Worm (Caenorhabditis elegans) whole organism, L4 larva: ENCODE data around the gene tmem-218.

ENCODE experiments used
- hlh-30 ChIP-seq: sonication (generic microtip); optimal IDR thresholded peaks from 2 replicates; lab custom pipeline; 2017; ENCODE audit warnings: antibody characterized with exemption, mild to moderate bottlenecking, missing genetic modification characterization, missing compliant biosample characterization; ENCODE audit not compliant: insufficient read depth
- lin-29 ChIP-seq: fragments of 200-800 bp; sonication (Bioruptor generic); IDR thresholded peaks from 2 replicates; pipeline ENCODE4 v1.3.6; 2022; ENCODE audit warnings: missing genetic modification reagents, missing genetic modification characterization, missing compliant biosample characterization
- lin-39 ChIP-seq: fragments of 150-350 bp; optimal IDR thresholded peaks from 2 replicates; lab custom pipeline; 2014; ENCODE audit warnings: missing biosample characterization, missing genetic modification reagents, missing genetic modification characterization
- nhr-25 ChIP-seq: sonication (generic microtip); optimal IDR thresholded peaks from 2 replicates; lab custom pipeline; 2017; ENCODE audit warnings: missing genetic modification characterization, mild to moderate bottlenecking, missing compliant biosample characterization, antibody characterized with exemption, moderate library complexity, borderline replicate concordance; ENCODE audit not compliant: insufficient read depth
- nhr-42 ChIP-seq: fragments of 200-800 bp; sonication (Bioruptor generic); IDR thresholded peaks from 2 replicates; pipeline ENCODE4 v1.3.6; 2022; ENCODE audit warnings: missing genetic modification characterization, missing compliant biosample characterization
- unc-130 ChIP-seq: sonication (generic microtip); optimal IDR thresholded peaks from 2 replicates; lab custom pipeline; 2016; ENCODE audit warnings: missing genetic modification reagents, missing genetic modification characterization, missing compliant biosample characterization
- zag-1 ChIP-seq: fragments of 150-350 bp; optimal IDR thresholded peaks from 2 replicates; lab custom pipeline; 2014; ENCODE audit warnings: missing biosample characterization, missing genetic modification characterization
- ztf-11 ChIP-seq: fragments of 150-350 bp; optimal IDR thresholded peaks from 2 replicates; lab custom pipeline; 2014; ENCODE audit warnings: missing biosample characterization, missing genetic modification characterization

DNA sequence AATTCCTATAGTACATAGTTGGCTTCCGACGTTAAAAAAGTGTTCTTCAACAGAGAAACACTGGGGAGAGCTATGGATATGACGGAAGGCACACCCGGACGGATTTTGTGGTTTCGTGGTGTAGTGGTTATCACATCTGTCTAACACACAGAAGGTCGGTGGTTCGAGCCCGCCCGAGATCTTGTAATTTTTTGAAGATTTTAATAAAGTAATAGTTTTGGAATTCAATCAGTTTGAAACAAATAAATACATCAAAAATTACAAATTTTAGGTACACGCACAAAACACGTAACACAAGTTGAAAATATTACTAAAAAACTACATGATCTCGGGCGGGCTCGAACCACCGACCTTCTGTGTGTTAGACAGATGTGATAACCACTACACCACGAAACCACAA lies 38.3 kb upstream of the tmem-218 start:
- TF ChIP-seq unc-130 (GFP tag; lab: Kevin White, UChicago) (no peak), nhr-42 (GFP tag; lab: Robert Waterston, UW) (no peak), lin-29 (GFP tag; lab: Robert Waterston, UW) (no peak), lin-39 (tag; lab: Kevin White, UChicago) (no peak), nhr-25 (no peak), hlh-30 (tag; lab: Kevin White, UChicago) (peak; percentile 5), ztf-11 (tag; lab: Kevin White, UChicago) (no peak), zag-1 (tag; lab: Kevin White, UChicago) (no peak)
